Worm (Caenorhabditis elegans) whole organism, L1 larva: ENCODE measurements around the gene aakg-5.

Experiments
- mep-1 ChIP-seq: fragments of 150-350 bp; optimal IDR thresholded peaks from 2 replicates; lab custom pipeline; 2014; ENCODE audit warnings: missing biosample characterization, missing genetic modification characterization
- nhr-12 ChIP-seq: sonication (generic microtip); optimal IDR thresholded peaks from 2 replicates; lab custom pipeline; 2017; ENCODE audit warnings: missing biosample characterization, missing genetic modification characterization

ce11 chrII:9951846-9952245 lies 23.1 kb downstream of the aakg-5 start:
- no peak for TF ChIP-seq mep-1
- TF ChIP-seq nhr-12 = no peak
